Worm (Caenorhabditis elegans): ENCODE results near the gene T26C12.1.

T26C12.1 gene

DNA sequence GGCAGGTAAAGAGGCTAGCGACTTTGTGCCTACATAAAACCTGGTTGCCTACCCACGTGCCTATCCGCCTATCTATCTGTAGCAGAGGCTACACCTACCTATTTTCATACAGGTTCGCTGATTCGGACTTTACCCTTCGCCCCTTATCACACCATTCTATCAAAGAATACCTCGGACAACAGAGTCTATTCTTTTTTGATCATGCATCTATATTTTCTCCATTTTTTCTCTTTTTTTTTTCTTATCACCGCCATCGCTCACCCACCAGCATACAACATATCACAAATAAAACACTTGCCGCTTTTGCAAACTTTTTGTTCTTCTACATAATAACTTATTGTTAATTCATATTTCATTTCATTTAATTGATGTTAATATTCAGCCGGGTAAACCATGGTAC lies at the start of gene T26C12.1:
T26C12.1 (plus strand) TSS at position 383 of the 400 bp plus-strand sequence.
- no peak for TF ChIP-seq dsc-1 (tag; optimal IDR thresholded peaks at IDR 0.05)
- TF ChIP-seq elt-2 (tag; optimal IDR thresholded peaks at IDR 0.05) = peak; percentile 41
- TF ChIP-seq efl-1 (optimal IDR thresholded peaks at IDR 0.05) = no peak
- peak in 1 of 2 experiments; percentile 14 for TF ChIP-seq efl-1 (GFP tag; optimal IDR thresholded peaks at IDR 0.05 in 1 of 2)
- no peak for TF ChIP-seq lin-39 (tag; optimal IDR thresholded peaks at IDR 0.05)
- no peak for TF ChIP-seq aly-2 (tag; optimal IDR thresholded peaks at IDR 0.05)
- no peak for TF ChIP-seq nhr-20 (tag; optimal IDR thresholded peaks at IDR 0.05)
- peak; percentile 19 for TF ChIP-seq nhr-90 (tag; optimal IDR thresholded peaks at IDR 0.05; ENCODE audit: poor library complexity)
- TF ChIP-seq tlp-1 (tag; optimal IDR thresholded peaks at IDR 0.05) = no peak
- no peak for TF ChIP-seq pag-3 (tag; optimal IDR thresholded peaks at IDR 0.05; ENCODE audit: borderline replicate concordance, insufficient read depth)
- no peak for TF ChIP-seq lin-13 (GFP tag; optimal IDR thresholded peaks at IDR 0.05)
- TF ChIP-seq elt-3 (tag; optimal IDR thresholded peaks at IDR 0.05) = no peak
- no peak for TF ChIP-seq unc-130 (tag; optimal IDR thresholded peaks at IDR 0.05)
- TF ChIP-seq ets-5 (GFP tag; IDR thresholded peaks at IDR 0.05) = no peak
- TF ChIP-seq hlh-4 (tag; optimal IDR thresholded peaks at IDR 0.05) = no peak
- no peak for TF ChIP-seq skn-1 (tag; optimal IDR thresholded peaks at IDR 0.05)

DNA sequence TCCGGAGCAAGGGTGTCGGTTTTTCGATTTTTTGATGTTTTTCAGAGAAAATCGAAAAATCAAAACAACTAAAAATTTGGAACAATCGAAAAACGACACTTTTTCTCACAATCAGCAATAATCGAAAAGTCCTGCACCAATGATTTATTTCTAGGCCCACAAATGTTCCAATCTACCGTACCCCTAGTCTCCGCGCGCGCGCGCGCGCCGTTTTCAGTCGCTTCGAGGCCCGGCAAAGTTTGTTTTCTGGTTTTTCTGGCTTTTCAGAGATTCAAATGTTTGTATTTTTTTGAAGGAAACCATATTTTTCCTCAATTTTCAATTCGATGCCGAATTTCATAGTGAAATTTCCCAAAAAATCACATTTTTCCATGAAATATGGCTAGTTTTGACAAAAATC lies 46.8 kb upstream of the T26C12.1 start:
- no peak for TF ChIP-seq ceh-90 (tag; optimal IDR thresholded peaks at IDR 0.05)
- no peak for TF ChIP-seq elt-3 (tag; optimal IDR thresholded peaks at IDR 0.05)
- no peak for TF ChIP-seq sox-4 (tag; optimal IDR thresholded peaks at IDR 0.05)
- TF ChIP-seq unc-30 (tag; optimal IDR thresholded peaks at IDR 0.05) = no peak
- TF ChIP-seq pax-3 (tag; optimal IDR thresholded peaks at IDR 0.05) = no peak
- TF ChIP-seq dpl-1 (GFP tag; optimal IDR thresholded peaks at IDR 0.05) = no peak
- TF ChIP-seq efl-1 (optimal IDR thresholded peaks at IDR 0.05) = no peak
- TF ChIP-seq efl-1 (GFP tag; optimal IDR thresholded peaks at IDR 0.05 in 1 of 2) = no peak
- TF ChIP-seq ceh-88 (GFP tag; IDR thresholded peaks at IDR 0.05) = no peak
- no peak for TF ChIP-seq nhr-76 (tag; optimal IDR thresholded peaks at IDR 0.05)
- TF ChIP-seq elt-2 (tag; optimal IDR thresholded peaks at IDR 0.05) = no peak
- no peak for TF ChIP-seq aly-2 (tag; optimal IDR thresholded peaks at IDR 0.05)
- TF ChIP-seq nhr-12 (tag; optimal IDR thresholded peaks at IDR 0.05) = no peak
- TF ChIP-seq snu-23 (GFP tag; optimal IDR thresholded peaks at IDR 0.05) = no peak
- no peak for TF ChIP-seq nhr-20 (tag; optimal IDR thresholded peaks at IDR 0.05)
- no peak for TF ChIP-seq nhr-85 (tag)
- TF ChIP-seq sptf-1 (tag; optimal IDR thresholded peaks at IDR 0.05) = no peak

- TF ChIP-seq mep-1 (tag; optimal IDR thresholded peaks at IDR 0.05) (peak; percentile 52), snpc-4 (tag; optimal IDR thresholded peaks at IDR 0.05) (peak; percentile 1), lin-35 (GFP tag; optimal IDR thresholded peaks at IDR 0.05) (peak; percentile 91 to 96), lin-15B (tag; optimal IDR thresholded peaks at IDR 0.05) (peak; percentile 65), pag-3 (tag; optimal IDR thresholded peaks at IDR 0.05; ENCODE audit: borderline replicate concordance, insufficient read depth) (no peak), elt-2 (tag; optimal IDR thresholded peaks at IDR 0.05) (no peak), tbx-2 (tag; optimal IDR thresholded peaks at IDR 0.05) (peak; percentile 36), skn-1 (tag; optimal IDR thresholded peaks at IDR 0.05) (peak; percentile 75), dsc-1 (tag; optimal IDR thresholded peaks at IDR 0.05) (no peak), hlh-17 (GFP tag; optimal IDR thresholded peaks at IDR 0.05; ENCODE audit: borderline replicate concordance) (no peak), fkh-10 (GFP tag; optimal IDR thresholded peaks at IDR 0.05) (no peak), lsy-2 (tag; optimal IDR thresholded peaks at IDR 0.05) (peak; percentile 63 to 78), rnt-1 (tag; optimal IDR thresholded peaks at IDR 0.05) (peak; percentile 66), C16A3.4 (tag; optimal IDR thresholded peaks at IDR 0.05) (peak; percentile 55), nhr-20 (tag; optimal IDR thresholded peaks at IDR 0.05) (peak; percentile 49), efl-1 (optimal IDR thresholded peaks at IDR 0.05) (peak; percentile 59 to 91), efl-1 (GFP tag; optimal IDR thresholded peaks at IDR 0.05 in 1 of 2) (peak; percentile 93 to 99), mdl-1 (tag; optimal IDR thresholded peaks at IDR 0.05) (peak in 1 of 2 experiments; percentile 11), nhr-90 (tag; optimal IDR thresholded peaks at IDR 0.05; ENCODE audit: poor library complexity) (peak; percentile 41), nhr-85 (tag) (peak; percentile 61), aly-2 (tag; optimal IDR thresholded peaks at IDR 0.05) (no peak), dpl-1 (GFP tag; optimal IDR thresholded peaks at IDR 0.05) (peak; percentile 87 to 93 (median 90)), ceh-82 (tag; optimal IDR thresholded peaks at IDR 0.05) (peak in 1 of 3 experiments; percentile 62), snu-23 (GFP tag; optimal IDR thresholded peaks at IDR 0.05) (peak; percentile 69), nhr-19 (GFP tag; conservative IDR thresholded peaks at IDR 0.05) (peak; percentile 26), unc-130 (tag; optimal IDR thresholded peaks at IDR 0.05) (peak; percentile 67), lin-39 (tag; optimal IDR thresholded peaks at IDR 0.05) (no peak), xbp-1 (tag; optimal IDR thresholded peaks at IDR 0.05) (peak; percentile 35), nhr-47 (tag; optimal IDR thresholded peaks at IDR 0.05) (peak; percentile 54), swsn-7 (tag; optimal IDR thresholded peaks at IDR 0.05) (peak; percentile 10), elt-3 (tag; optimal IDR thresholded peaks at IDR 0.05) (peak in 1 of 6 experiments; percentile 68), F16B12.6 (tag; optimal IDR thresholded peaks at IDR 0.05) (peak; percentile 59), nhr-71 (tag; optimal IDR thresholded peaks at IDR 0.05) (peak; percentile 60), lin-13 (GFP tag; optimal IDR thresholded peaks at IDR 0.05) (peak; percentile 52), blmp-1 (tag; optimal IDR thresholded peaks at IDR 0.05) (peak; percentile 24)
These were observed 45.3 kb upstream of the T26C12.1 start, which contains the start of gene slmp-1 for ce11 chrIV:3213426-3213825. slmp-1 (plus strand) TSS chrIV:3213760.

Data from whole organism, L1 larva.